Fruit fly (Drosophila melanogaster) ovary, adult (tissue): ENCODE results near the gene CG46304.

ENCODE experiments used
- CG17801 ChIP-seq: fragments of 200-800 bp; optimal IDR thresholded peaks from 2 replicates; lab custom pipeline; 2019; ENCODE audit warnings: missing biosample characterization, mild to moderate bottlenecking, missing genetic modification characterization, moderate library complexity; ENCODE audit not compliant: partially characterized antibody

The CG46304 gene

DNA sequence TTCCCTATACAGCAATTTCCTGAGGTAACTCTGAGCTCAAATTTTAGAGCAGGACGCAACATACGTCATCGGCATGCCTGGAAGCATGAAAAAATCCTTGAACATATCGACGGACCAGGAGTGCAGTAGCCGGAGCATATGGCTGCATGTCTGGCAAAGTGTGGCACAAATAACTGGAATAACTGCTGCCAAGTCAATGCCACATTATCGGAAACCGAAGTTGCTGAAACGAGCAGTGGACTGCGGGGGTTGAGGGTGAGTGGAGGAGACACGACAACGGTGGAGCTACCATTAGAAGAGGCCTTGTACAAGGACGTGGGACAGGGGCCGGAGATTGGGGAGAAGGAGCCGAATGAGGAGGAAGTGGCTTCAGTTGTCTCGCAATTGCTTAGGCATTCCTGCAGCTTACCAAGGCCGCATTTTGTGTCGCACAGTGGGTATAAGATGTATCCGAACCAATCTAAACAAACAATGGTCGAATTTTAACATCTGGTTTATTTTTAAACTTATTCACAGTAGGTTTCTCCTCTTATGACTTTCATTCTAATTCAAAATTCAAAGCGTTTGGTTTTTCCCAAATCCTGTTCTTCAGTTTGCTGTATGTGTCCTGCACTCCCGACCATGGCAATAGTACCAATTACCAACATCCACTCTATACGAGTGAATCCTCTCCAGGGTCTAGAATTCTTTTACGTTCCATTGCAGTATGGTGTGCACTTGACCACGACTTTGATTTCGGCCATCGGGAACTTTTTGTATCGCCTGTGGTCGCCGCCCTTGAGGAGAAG, at the start of gene CG46304:
Gene CG46304 (plus strand): TSS at position 541 of the 788 bp plus-strand sequence.
- no peak for TF ChIP-seq CG17801 (GFP tag; lab: Kevin White, UChicago)

DNA sequence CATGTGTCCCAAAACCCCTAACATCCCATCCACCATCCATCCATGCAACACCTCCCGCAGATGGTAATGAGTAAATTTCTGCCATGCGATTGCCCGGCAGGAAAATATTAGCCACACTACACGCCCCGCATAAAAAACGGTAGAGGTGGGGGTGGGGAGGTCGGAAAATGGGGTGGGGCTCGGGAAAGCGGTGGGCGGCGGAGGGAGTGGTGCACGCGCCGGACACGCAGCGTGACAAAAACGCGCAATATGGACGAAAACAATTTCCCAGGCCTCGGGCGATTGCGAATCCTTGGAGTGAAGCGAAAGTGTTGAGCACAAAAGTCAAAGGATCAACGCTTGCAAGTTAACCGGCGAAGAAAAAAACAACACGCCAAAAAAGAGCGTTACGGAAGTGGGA, 49.7 kb upstream of the CG46304 start:
- no peak for TF ChIP-seq CG17801 (GFP tag; lab: Kevin White, UChicago)

DNA sequence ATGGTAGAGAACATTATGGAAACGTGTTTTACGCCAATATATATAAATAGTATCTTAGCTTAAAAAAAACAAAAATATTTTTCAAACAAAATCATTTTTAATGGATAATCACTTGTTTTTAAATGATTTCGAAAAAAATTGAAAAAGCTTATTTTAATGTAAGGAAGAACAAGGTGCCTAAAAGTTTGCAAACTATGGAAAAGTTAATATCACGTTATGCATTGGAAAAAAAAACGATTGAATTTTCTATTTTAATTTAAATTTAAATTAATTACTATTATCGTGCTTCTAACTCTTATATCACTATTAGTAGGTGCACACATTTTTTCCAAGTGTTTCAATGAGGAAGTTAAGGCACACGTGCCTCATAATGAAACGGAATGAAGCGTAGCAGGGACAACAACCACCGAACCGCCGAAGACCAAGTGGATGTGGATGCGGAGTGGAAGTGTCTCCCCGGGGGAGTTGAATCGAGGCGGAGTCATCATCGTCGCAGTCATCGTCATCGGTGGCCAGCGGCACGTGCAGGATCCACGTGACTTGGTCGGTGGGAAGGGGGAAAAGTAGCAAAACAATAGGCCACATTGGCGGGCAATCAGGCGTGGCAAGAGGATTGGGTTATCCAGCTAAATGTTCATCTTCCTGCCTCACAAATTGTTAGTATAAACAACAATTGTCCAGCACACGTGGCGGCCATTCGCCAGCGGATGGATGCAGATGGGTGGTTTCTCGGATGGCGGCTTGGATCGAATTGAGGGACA, 49.1 kb upstream of the CG46304 start:
- no peak for TF ChIP-seq CG17801 (GFP tag; lab: Kevin White, UChicago)

DNA sequence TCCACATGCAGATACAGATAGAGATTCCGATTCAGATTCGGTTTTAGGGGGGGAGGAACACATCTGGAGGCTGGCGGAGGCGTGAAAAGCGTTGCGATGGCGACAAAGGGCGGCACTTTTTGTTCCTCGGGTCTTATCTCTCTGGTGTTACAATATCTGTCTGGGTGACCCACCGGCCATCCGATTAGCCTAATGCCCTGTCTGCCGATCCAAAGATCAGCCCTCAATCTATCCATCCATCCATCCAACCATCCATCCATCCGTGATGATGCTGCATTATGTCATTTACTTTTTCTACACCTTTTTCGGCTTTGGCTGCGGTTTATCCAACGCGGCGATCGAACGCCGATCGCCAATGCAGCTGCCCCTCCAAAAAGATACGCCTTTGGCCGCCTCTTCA, 48.1 kb upstream of the CG46304 start:
- TF ChIP-seq CG17801 (GFP tag; lab: Kevin White, UChicago): no peak

DNA sequence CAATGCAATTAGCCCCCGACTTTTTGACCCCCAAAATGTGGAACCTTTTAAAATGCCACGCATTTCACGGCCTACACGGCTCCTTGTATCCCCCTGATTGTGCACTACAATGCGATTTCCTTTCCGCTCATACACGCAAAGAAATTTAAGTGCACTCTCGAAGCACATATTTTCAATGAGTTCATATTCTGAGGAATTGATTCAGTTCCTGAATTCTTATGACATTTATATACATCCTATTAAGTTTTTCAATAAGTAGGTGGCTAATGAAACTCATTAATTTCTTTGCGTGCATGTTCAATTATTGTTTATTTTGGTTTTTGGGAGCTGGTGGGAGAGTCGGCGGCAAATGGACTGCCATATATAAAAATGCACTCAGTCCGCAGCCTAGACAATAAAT, 46.9 kb upstream of the CG46304 start:
- TF ChIP-seq CG17801 (GFP tag; lab: Kevin White, UChicago): no peak

DNA sequence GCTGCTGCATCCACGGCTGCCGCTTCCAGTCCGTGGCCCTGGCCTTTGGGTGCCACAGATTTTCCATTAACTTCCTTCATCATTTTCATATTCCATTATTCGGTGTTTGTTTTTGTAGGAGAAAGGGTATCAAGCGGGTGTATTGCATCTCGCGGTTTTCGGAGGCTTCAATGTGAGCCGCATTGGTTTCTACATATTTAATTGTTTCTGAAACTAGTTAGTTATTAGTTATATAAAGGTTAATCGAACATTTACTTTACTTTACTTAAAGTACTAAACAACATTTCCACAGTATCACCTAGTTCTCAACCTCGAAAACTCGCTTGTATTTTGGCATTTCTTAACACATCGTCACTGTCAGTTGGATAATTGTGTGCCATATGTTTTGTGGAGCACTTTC, 46.2 kb upstream of the CG46304 start:
- TF ChIP-seq CG17801 (GFP tag; lab: Kevin White, UChicago): no peak

DNA sequence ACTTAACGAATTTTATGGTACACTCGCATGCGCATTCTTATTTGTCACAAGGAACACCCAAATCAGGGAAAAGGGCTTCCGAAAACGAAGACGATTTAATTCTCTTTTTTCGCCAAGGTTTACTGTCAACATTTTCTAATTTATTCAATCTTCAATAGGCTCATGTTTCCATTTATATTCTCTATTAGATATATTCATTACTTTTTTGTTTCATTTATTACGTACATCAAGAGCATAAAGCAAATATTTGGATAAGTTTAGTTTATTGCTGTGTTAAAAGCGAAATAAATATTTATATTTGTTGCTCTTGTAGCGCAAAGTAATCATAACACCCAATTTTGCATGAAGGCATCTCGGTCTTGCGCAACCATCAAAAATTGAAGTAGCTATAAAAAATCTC, 45.1 kb upstream of the CG46304 start:
- no peak for TF ChIP-seq CG17801 (GFP tag; lab: Kevin White, UChicago)

DNA sequence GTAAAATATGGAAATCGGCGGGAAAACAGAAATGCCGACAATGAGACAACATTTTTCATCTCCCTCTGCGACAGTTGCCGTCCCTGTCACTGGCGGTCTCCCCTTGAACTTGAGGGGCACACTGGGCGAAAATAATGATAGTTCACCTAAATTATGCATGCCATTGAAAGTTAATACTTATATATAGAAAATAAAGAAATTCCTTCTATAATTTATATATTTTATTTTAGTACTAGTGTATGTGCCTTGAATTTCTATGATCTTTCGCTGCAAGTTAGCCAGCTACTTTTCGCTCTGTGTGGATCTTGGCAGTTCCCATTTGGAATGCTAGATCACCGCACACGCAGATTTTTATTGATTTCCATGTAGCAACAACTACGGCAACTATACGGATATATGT, 39.5 kb upstream of the CG46304 start:
- no peak for TF ChIP-seq CG17801 (GFP tag; lab: Kevin White, UChicago)

DNA sequence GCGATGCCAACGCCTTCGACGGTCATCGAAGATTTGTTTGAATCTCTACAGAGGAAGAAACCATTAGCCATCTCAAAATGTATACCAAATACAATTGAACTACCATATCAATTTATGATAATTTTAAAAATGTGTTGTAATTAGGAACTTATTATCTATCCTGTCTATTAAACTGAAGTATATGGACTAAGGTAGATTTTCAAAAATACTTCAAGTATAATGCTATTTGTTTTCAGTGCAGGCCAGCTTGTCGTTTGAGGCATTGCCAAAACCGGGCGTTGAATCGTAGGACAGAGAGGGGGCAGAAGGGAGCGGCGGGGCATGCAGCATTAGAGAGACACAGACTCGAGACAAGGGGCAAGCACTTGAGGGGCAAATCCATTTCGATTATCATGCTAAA, 38.6 kb upstream of the CG46304 start:
- TF ChIP-seq CG17801 (GFP tag; lab: Kevin White, UChicago): no peak

DNA sequence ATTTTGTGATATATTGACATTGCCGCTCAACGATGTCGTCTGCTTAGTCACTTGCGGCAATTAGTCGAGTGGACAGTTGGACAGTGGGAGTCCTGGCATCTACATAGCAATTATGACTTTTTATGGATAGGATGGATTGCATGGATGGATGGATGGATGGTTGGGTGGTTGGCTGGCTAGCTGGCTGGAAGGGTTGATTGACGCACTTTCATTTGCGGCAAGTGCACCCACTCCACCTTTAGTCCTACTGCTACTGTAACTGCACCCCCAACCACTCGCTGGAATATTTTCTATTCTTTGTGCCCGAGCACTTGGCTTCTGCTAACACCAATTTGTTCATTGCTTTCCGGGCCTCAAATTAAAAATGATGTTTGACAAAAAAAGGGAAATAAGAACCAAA, 31.3 kb upstream of the CG46304 start:
- no peak for TF ChIP-seq CG17801 (GFP tag; lab: Kevin White, UChicago)

DNA sequence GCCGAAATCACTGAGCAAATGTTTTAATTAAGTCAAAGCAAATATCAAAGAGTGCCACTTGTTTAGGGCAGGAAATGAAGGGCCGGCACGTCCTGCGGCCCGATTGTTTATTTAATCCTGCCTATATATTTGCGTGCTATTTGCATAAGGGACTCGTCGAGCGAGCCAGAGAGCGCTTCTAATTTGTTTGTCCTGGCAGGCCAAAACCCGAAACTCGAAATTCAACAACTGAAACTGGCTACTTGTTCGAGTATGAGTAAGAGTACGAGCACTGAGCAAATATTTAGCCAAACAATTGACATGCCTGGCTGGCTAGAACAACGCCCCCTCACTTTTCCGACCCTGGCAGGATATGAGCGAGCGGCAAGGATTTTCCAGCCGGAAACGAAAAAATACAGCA, 28.5 kb upstream of the CG46304 start:
- no peak for TF ChIP-seq CG17801 (GFP tag; lab: Kevin White, UChicago)

DNA sequence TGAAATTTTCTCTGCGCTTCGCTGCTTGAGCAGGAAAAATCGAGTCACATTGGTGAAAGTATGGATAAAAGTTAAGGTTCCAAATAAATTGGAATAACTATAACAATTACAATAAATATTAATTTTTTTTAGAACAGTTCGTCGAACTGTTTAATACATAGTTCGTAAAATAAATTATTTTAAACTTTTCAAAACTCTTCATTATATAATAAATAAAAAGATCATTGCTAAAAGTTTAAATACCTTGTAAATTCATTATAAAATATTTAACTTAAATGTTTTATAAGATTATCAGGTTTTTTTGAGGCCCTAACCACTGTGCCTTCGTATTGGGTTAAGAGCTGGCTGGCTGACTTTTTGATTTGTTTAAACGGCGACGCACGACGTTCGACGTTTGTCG, 26.6 kb upstream of the CG46304 start:
- no peak for TF ChIP-seq CG17801 (GFP tag; lab: Kevin White, UChicago)

DNA sequence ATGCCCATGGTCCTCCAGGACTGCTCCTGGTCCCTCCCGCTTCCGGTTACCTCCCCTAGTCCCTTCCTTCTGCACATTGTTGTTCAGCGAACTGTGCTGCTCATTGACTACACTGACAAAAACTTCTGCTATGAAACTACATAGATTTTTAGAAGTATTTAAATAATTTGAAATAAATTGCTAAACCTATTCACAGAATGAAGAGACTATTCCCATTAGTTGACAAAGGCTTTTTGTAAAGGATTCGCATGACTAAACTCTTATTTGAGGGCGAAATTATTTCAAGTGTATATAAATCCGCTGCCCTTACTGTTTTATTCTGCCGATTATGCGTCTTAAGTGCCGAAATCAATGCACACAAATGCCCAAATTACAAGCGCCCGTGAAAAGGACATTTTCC, 24.9 kb upstream of the CG46304 start:
- no peak for TF ChIP-seq CG17801 (GFP tag; lab: Kevin White, UChicago)

DNA sequence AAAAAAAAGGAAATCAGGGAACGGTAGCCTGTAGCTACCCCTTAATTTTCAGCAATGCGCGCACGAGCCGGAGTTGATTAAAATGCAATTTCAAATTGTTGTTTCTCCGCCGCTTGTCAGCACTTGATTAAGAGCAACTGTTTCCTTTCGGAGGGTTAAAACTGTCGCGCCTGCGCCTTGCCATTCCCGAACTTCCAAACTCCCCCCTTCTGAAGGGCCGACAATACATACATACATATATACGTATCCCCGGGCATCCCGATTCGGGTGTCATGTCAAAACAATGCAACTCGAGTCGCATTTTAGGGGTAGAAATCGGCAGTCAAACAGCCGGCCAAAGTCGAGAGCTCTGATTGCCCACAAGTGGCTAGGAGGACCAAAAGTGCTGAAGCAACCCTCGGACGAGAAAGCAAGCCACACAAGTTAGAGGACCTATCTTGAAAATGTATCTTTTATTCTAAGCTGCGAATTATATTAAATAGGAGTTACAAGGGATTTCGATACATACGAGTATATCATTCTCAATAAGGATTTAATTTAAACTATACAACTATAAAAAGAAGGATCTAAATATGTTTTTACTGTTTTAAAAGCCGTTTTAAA, 21.4 kb upstream of the CG46304 start:
- TF ChIP-seq CG17801 (GFP tag; lab: Kevin White, UChicago): no peak

DNA sequence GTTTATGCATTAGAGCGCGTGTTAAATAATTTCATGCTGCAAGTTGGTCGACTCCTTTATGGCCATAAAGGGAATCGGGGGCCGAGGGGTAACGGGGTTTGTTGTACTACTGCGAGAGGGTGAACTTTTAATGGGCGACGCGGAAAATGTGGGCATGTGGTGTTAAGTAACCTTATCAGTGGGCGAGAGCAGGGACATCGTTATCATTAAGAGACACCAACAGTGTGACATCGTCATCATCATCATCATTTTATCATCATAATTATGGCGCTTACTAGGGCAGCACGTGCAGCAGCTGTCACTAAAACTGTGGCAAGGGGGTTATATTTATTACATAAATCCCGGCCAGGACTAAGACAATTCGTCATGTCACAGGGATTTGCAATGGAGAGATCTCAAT, 20.7 kb upstream of the CG46304 start:
- TF ChIP-seq CG17801 (GFP tag; lab: Kevin White, UChicago): no peak

DNA sequence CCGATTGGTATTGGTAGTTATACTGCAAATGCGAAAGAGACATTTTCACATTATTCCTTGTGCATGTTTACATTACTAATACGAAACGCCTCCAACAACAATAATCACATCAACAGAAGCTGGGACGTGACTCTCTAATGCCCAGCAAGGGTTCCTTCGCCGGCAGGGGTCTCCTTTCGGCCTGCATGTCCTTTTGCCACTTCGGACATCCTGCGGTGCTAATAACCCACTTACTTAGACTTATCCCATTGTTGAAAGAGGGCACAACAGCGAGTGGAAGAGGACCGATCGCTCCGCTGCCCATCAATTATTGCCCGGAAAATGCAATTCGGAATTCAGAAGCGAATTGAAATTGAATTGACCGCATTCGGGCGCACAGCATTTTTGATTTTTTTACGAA, 20.1 kb upstream of the CG46304 start:
- TF ChIP-seq CG17801 (GFP tag; lab: Kevin White, UChicago): no peak
